Worm (Caenorhabditis elegans) whole organism, L4/young adult: ENCODE data around the gene sre-1.

ENCODE experiments used
- W03F9.2 ChIP-seq: fragments of 150-350 bp; optimal IDR thresholded peaks from 2 replicates; lab custom pipeline; 2014; ENCODE audit warnings: missing biosample characterization, missing genetic modification characterization
- dao-5 ChIP-seq: sonication (generic microtip); optimal IDR thresholded peaks from 2 replicates; lab custom pipeline; 2016; ENCODE audit warnings: missing genotype, missing genetic modification characterization, moderate library complexity, missing compliant biosample characterization
- him-1 ChIP-seq: sonication (generic microtip); optimal IDR thresholded peaks from 2 replicates; lab custom pipeline; 2016; ENCODE audit warnings: missing genotype, missing genetic modification reagents, missing genetic modification characterization, missing compliant biosample characterization

- TF ChIP-seq him-1 (tag; lab: Kevin White, UChicago) (no peak), W03F9.2 (tag; lab: Kevin White, UChicago) (no peak), dao-5 (no peak)
Measured at ce11 chrII:7682488-7682887, 27.0 kb upstream of the sre-1 start.
